Worm (Caenorhabditis elegans): ENCODE results near the gene his-37.

Gene his-37

ce11 chrV:9503152-9503817 lies 43.6 kb upstream of the his-37 start:
- TF ChIP-seq drap-1 (GFP tag; optimal IDR thresholded peaks at IDR 0.05) (peak; percentile 92), flh-1 (GFP tag; optimal IDR thresholded peaks at IDR 0.05) (peak; percentile 68), pha-4 (tag; optimal IDR thresholded peaks at IDR 0.05) (no peak), bed-3 (GFP tag; optimal IDR thresholded peaks at IDR 0.05) (peak; percentile 82), nhr-28 (tag; optimal IDR thresholded peaks at IDR 0.05) (no peak), hlh-1 (tag; optimal IDR thresholded peaks at IDR 0.05) (peak; percentile 40), elt-1 (tag; optimal IDR thresholded peaks at IDR 0.05; ENCODE audit: borderline replicate concordance, insufficient read depth) (no peak), nhr-76 (tag; optimal IDR thresholded peaks at IDR 0.05) (no peak), mab-5 (tag; optimal IDR thresholded peaks at IDR 0.05) (no peak), elt-3 (tag; optimal IDR thresholded peaks at IDR 0.05) (no peak), ceh-43 (GFP tag; optimal IDR thresholded peaks at IDR 0.05) (peak; percentile 89), lin-13 (tag; optimal IDR thresholded peaks at IDR 0.05) (peak; percentile 31), sptf-1 (tag; optimal IDR thresholded peaks at IDR 0.05) (peak; percentile 95), ham-2 (GFP tag; optimal IDR thresholded peaks at IDR 0.05) (peak; percentile 93), lsy-2 (tag; optimal IDR thresholded peaks at IDR 0.05) (no peak), M03D4.4 (tag; optimal IDR thresholded peaks at IDR 0.05) (peak; percentile 93), cnd-1 (tag; optimal IDR thresholded peaks at IDR 0.05) (peak; percentile 88), ces-1 (GFP tag; optimal IDR thresholded peaks at IDR 0.05) (peak; percentile 67), mls-2 (tag; optimal IDR thresholded peaks at IDR 0.05) (peak; percentile 96), nhr-12 (tag; optimal IDR thresholded peaks at IDR 0.05) (peak; percentile 27), tbx-8 (GFP tag; optimal IDR thresholded peaks at IDR 0.05) (peak; percentile 84), zip-8 (tag; optimal IDR thresholded peaks at IDR 0.05) (no peak), sem-2 (GFP tag; optimal IDR thresholded peaks at IDR 0.05) (peak; percentile 88), blmp-1 (tag; optimal IDR thresholded peaks at IDR 0.05) (no peak), lin-32 (GFP tag; optimal IDR thresholded peaks at IDR 0.05) (peak; percentile 87), mep-1 (tag; optimal IDR thresholded peaks at IDR 0.05) (peak; percentile 62), ztf-11 (tag; optimal IDR thresholded peaks at IDR 0.05) (no peak), ceh-39 (tag; optimal IDR thresholded peaks at IDR 0.05) (no peak), ceh-83 (GFP tag; optimal IDR thresholded peaks at IDR 0.05) (peak; percentile 94), unc-120 (tag; optimal IDR thresholded peaks at IDR 0.05; ENCODE audit: poor library complexity, severe bottlenecking) (peak; percentile 91)

DNA sequence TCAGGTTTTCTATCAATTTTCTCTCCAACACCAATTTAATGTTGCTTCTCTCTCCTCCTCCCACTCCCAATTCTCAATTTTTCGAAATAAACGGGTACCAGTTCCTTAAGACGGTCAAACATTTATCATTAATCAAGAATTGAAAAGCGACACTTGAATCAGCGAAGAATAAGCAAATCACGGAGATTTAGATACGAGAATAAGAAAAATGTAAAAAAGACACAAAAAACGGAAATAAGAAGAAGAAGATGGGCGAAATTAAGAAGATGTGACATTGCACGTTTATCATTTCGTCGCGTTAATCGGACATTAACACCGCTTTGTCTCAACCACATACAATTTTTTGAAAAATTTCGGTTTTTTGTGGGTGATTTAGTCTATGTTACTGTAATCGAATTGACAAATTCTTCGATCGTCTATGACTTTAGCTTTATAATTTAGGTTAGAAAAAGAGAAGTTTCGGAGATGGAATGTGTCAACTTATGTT lies 42.4 kb upstream of the his-37 start, which contains the start of gene haao-1:
TSS of gene haao-1 (plus strand) at position 437 of the 487 bp plus-strand sequence.
- no peak for TF ChIP-seq mab-5 (tag; optimal IDR thresholded peaks at IDR 0.05)
- TF ChIP-seq unc-39 (tag; optimal IDR thresholded peaks at IDR 0.05): no peak
- no peak for TF ChIP-seq ceh-83 (GFP tag; optimal IDR thresholded peaks at IDR 0.05)
- TF ChIP-seq nhr-76 (tag; optimal IDR thresholded peaks at IDR 0.05): no peak
- TF ChIP-seq bed-3 (GFP tag; optimal IDR thresholded peaks at IDR 0.05): no peak
- TF ChIP-seq sptf-1 (tag; optimal IDR thresholded peaks at IDR 0.05): no peak
- TF ChIP-seq zip-8 (tag; optimal IDR thresholded peaks at IDR 0.05): no peak
- no peak for TF ChIP-seq unc-120 (tag; optimal IDR thresholded peaks at IDR 0.05; ENCODE audit: poor library complexity, severe bottlenecking)
- no peak for TF ChIP-seq elt-3 (tag; optimal IDR thresholded peaks at IDR 0.05)
- TF ChIP-seq nhr-12 (tag; optimal IDR thresholded peaks at IDR 0.05): no peak
- no peak for TF ChIP-seq M03D4.4 (tag; optimal IDR thresholded peaks at IDR 0.05)
- TF ChIP-seq ham-2 (GFP tag; optimal IDR thresholded peaks at IDR 0.05): no peak
- no peak for TF ChIP-seq drap-1 (GFP tag; optimal IDR thresholded peaks at IDR 0.05)
- TF ChIP-seq hlh-1 (tag; optimal IDR thresholded peaks at IDR 0.05): no peak
- no peak for TF ChIP-seq snpc-4 (tag; optimal IDR thresholded peaks at IDR 0.05)
- TF ChIP-seq flh-1 (GFP tag; optimal IDR thresholded peaks at IDR 0.05): no peak
- no peak for TF ChIP-seq ztf-11 (tag; optimal IDR thresholded peaks at IDR 0.05)
- TF ChIP-seq elt-1 (tag; optimal IDR thresholded peaks at IDR 0.05; ENCODE audit: borderline replicate concordance, insufficient read depth): no peak
- no peak for TF ChIP-seq ceh-43 (GFP tag; optimal IDR thresholded peaks at IDR 0.05)

DNA sequence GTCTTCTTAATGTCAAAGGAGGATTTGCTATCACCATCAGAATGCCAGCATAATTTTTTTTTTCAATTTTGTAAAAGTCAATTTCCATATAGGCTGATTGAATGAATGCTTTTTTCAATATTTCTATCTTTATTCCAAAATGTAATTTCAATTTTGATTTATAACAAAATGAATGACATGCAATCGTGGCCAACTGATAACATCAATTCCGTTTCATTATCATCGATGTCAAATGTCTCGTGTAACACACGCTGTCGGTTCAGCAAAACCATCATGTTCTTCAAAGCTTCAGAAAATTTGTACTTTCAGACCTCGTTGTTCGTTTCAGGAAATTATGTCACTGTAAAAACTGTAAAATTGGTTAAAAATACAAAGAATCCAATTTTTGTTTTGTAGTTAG lies 40.0 kb upstream of the his-37 start:
- TF ChIP-seq lin-32 (GFP tag; optimal IDR thresholded peaks at IDR 0.05): no peak
- no peak for TF ChIP-seq mls-2 (tag; optimal IDR thresholded peaks at IDR 0.05)
- no peak for TF ChIP-seq mep-1 (tag; optimal IDR thresholded peaks at IDR 0.05)
- TF ChIP-seq nhr-237 (tag; optimal IDR thresholded peaks at IDR 0.05): no peak
- TF ChIP-seq flh-1 (GFP tag; optimal IDR thresholded peaks at IDR 0.05): no peak
- no peak for TF ChIP-seq nhr-28 (tag; optimal IDR thresholded peaks at IDR 0.05)
- TF ChIP-seq ceh-43 (GFP tag; optimal IDR thresholded peaks at IDR 0.05): no peak
- TF ChIP-seq lsy-2 (tag; optimal IDR thresholded peaks at IDR 0.05): no peak
- no peak for TF ChIP-seq ham-2 (GFP tag; optimal IDR thresholded peaks at IDR 0.05)
- TF ChIP-seq unc-120 (tag; optimal IDR thresholded peaks at IDR 0.05; ENCODE audit: poor library complexity, severe bottlenecking): no peak
